Worm (Caenorhabditis elegans) whole organism, early embryonic: ENCODE data around the gene F58E6.11.

Source experiments
- B0310.2 ChIP-seq: sonication (generic microtip); optimal IDR thresholded peaks from 2 replicates; lab custom pipeline; 2016; ENCODE audit warnings: mild to moderate bottlenecking, missing genetic modification characterization, missing compliant biosample characterization
- F13C5.2 ChIP-seq: sonication (generic microtip); optimal IDR thresholded peaks from 2 replicates; lab custom pipeline; 2017; ENCODE audit warnings: mild to moderate bottlenecking, missing genetic modification characterization, inconsistent platforms, missing compliant biosample characterization
- ama-1 ChIP-seq: fragments of 150-350 bp; optimal IDR thresholded peaks from 2 replicates; lab custom pipeline; 2014
- flt-1 ChIP-seq: fragments of 200-800 bp; sonication (Bioruptor generic); IDR thresholded peaks from 2 replicates; pipeline ENCODE4 v1.3.6; 2022; ENCODE audit warnings: missing genetic modification characterization, missing compliant biosample characterization
- scrt-1 ChIP-seq: fragments of 200-800 bp; sonication (Bioruptor generic); IDR thresholded peaks from 2 replicates; pipeline ENCODE4 v1.3.6; 2022; ENCODE audit warnings: missing genetic modification characterization, missing compliant biosample characterization

- TF ChIP-seq B0310.2 (tag; lab: Kevin White, UChicago) (no peak), ama-1 (lab: Kevin White, UChicago) (no peak), scrt-1 (GFP tag; lab: Robert Waterston, UW) (no peak), F13C5.2 (tag; lab: Kevin White, UChicago) (no peak), flt-1 (GFP tag; lab: Robert Waterston, UW) (no peak)
These were observed 653 bp upstream of the F58E6.11 start for ce11 chrV:9758437-9758836.
